Worm (Caenorhabditis elegans): ENCODE data around the gene irld-48.

irld-48 gene

DNA sequence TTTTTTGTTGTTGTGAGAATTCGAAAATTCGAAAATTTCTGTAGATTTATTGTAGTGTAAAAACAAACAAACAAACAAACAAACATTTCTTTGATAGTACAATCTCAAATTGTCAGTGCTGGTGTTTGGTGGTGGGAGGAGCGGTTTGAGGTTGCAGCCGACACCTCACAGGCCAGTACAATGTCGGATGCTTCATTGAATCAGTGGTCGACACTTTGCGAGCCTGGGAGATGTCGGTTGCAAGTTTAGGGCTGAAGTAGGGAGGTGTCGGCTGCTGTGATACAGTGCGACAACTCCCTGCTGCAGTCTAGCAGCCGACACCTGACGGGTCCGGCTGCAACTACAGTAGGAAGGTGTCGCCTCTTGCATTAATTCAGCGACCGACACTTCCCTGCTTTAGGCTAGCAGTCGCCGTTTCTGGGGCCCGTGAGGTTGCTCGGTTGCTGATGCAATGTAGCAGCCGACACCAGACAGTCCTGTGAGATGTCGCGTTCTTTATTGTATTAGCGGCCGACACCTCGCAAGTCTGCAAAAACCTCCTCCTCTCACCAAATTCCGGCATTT, 30.2 kb downstream of the irld-48 start:
- no peak for TF ChIP-seq elt-3 (tag; optimal IDR thresholded peaks at IDR 0.05)

DNA sequence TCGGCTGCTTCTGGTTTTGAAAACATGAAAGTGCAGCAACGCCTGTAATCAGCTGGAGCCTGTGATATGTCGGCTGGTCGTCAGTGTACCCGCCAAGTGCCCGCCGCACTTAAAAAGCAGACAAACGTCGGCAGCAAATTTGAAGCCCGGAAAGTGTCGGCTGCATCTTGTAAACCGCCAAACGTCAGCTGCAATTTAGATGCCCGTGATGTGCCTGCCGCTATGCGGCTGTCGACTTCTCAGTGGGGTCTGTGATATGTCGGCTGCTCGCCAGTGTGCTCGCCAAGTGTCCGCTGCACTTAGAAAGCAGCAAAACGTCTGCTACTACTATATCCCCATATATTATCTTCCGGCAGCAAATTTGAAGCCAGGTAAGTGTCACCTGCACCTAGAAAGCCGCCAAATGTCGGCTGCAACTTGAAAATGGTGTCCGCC, 31.3 kb downstream of the irld-48 start:
- TF ChIP-seq nhr-28 (tag; optimal IDR thresholded peaks at IDR 0.05) (no peak), sptf-1 (tag; optimal IDR thresholded peaks at IDR 0.05) (no peak), zip-8 (tag; optimal IDR thresholded peaks at IDR 0.05) (no peak), flh-1 (GFP tag; optimal IDR thresholded peaks at IDR 0.05) (no peak), unc-120 (tag; optimal IDR thresholded peaks at IDR 0.05; ENCODE audit: poor library complexity, severe bottlenecking) (no peak), tbx-8 (GFP tag; optimal IDR thresholded peaks at IDR 0.05) (no peak), snpc-4 (tag; optimal IDR thresholded peaks at IDR 0.05) (no peak), lsy-2 (tag; optimal IDR thresholded peaks at IDR 0.05) (no peak), mep-1 (tag; optimal IDR thresholded peaks at IDR 0.05) (no peak), mls-2 (tag; optimal IDR thresholded peaks at IDR 0.05) (no peak), pha-4 (tag; optimal IDR thresholded peaks at IDR 0.05) (no peak), lin-32 (GFP tag; optimal IDR thresholded peaks at IDR 0.05) (no peak)

DNA sequence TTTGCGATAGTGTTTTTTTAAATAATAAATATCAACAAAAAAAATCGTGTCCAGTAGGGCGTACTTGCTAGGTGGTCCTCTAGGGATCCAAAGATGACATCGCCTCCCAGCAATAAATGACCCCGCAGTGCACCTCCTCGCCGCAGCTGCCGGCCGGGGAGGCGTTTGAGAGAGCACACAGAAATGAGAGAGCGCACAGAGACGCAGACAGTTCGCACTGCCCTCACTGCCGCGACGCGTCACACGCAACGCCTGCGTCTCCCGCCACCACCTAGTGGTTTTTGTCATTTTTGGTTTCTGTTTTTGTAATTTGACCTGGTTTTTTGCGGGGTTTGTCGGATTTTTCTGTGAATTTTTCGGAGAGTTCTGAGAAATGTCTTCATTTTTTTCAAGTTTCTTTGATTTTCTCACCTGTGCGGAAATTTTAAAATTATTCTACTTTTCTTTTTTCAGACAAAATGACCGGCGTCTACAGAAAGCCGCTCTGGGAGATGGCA, 32.0 kb downstream of the irld-48 start, which contains the start of gene lido-7:
TSS of gene lido-7 (plus strand) at position 447 of the 497 bp plus-strand sequence.
- TF ChIP-seq ceh-43 (GFP tag; optimal IDR thresholded peaks at IDR 0.05) (no peak), lsy-2 (tag; optimal IDR thresholded peaks at IDR 0.05) (peak; percentile 25), lin-13 (tag; optimal IDR thresholded peaks at IDR 0.05) (peak; percentile 5), mls-2 (tag; optimal IDR thresholded peaks at IDR 0.05) (no peak), unc-39 (tag; optimal IDR thresholded peaks at IDR 0.05) (no peak), blmp-1 (tag; optimal IDR thresholded peaks at IDR 0.05) (no peak), pha-4 (tag; optimal IDR thresholded peaks at IDR 0.05) (peak; percentile 12), sptf-1 (tag; optimal IDR thresholded peaks at IDR 0.05) (peak; percentile 40), elt-3 (tag; optimal IDR thresholded peaks at IDR 0.05) (no peak), nhr-76 (tag; optimal IDR thresholded peaks at IDR 0.05) (no peak), nhr-12 (tag; optimal IDR thresholded peaks at IDR 0.05) (no peak), tbx-8 (GFP tag; optimal IDR thresholded peaks at IDR 0.05) (no peak), ceh-83 (GFP tag; optimal IDR thresholded peaks at IDR 0.05) (no peak), ces-1 (GFP tag; optimal IDR thresholded peaks at IDR 0.05) (no peak), elt-1 (tag; optimal IDR thresholded peaks at IDR 0.05; ENCODE audit: borderline replicate concordance, insufficient read depth) (no peak), M03D4.4 (tag; optimal IDR thresholded peaks at IDR 0.05) (peak; percentile 3), bed-3 (GFP tag; optimal IDR thresholded peaks at IDR 0.05) (no peak), zip-8 (tag; optimal IDR thresholded peaks at IDR 0.05) (no peak), snpc-4 (tag; optimal IDR thresholded peaks at IDR 0.05) (no peak), flh-1 (GFP tag; optimal IDR thresholded peaks at IDR 0.05) (no peak), sem-2 (GFP tag; optimal IDR thresholded peaks at IDR 0.05) (no peak), nhr-2 (tag; optimal IDR thresholded peaks at IDR 0.05) (peak; percentile 30), lin-32 (GFP tag; optimal IDR thresholded peaks at IDR 0.05) (peak; percentile 21), ham-2 (GFP tag; optimal IDR thresholded peaks at IDR 0.05) (no peak), drap-1 (GFP tag; optimal IDR thresholded peaks at IDR 0.05) (no peak), nhr-237 (tag; optimal IDR thresholded peaks at IDR 0.05) (no peak), unc-120 (tag; optimal IDR thresholded peaks at IDR 0.05; ENCODE audit: poor library complexity, severe bottlenecking) (peak; percentile 37), mab-5 (tag; optimal IDR thresholded peaks at IDR 0.05) (no peak), hlh-1 (tag; optimal IDR thresholded peaks at IDR 0.05) (peak; percentile 8), nhr-28 (tag; optimal IDR thresholded peaks at IDR 0.05) (no peak)

DNA sequence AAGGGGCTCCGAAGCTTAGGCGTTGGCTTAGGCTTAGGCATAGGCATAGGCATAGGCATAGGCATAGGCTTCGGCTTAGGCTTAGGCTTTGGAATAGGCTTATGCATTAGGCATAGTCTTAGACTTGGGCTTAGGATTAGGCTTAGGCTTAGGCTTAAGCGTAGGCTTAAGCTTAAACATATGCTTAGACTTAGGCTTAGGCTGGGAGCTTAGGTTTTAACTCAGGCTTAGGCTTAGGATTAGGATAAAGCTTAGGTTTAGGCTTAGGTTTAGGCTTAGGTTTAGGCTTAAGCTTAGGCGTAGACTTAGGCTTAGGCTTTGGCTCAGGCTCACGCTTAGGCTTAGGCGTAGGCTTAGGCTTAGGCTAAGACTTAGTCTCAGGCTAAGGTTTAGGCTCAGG, 34.2 kb downstream of the irld-48 start:
- TF ChIP-seq ham-2 (GFP tag; optimal IDR thresholded peaks at IDR 0.05) (peak; percentile 52), ceh-83 (GFP tag; optimal IDR thresholded peaks at IDR 0.05) (no peak)

DNA sequence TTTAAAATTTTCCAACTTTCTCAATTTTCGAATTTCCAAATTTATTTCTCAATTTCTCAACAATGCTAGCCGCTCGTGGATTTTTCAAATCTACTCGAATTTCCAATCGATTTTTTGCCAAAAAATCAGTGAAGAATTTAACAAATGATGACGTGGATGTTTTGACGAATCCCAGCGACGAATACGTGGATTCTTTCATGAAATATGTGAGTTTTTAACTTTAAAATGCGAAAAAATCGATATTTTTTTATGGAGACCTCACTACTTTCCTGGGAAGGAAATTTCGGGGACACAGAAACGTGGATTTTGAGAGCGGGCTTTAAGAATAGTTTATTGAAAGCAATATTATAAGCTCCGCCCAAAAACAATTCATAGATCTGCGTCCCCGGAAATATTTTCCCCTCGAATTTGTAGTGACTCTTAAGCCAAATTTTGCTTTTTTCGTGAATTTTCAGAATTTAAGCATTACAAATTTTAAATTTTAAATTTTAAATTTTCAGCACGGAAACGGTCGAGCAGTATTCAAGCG, 35.8 kb downstream of the irld-48 start, which contains the start of gene K08A2.2:
TSS of gene K08A2.2 (plus strand) at position 51 of the 529 bp plus-strand sequence.
- TF ChIP-seq nhr-2 (tag; optimal IDR thresholded peaks at IDR 0.05) (no peak), zip-8 (tag; optimal IDR thresholded peaks at IDR 0.05) (no peak)

All from whole organism, mixed stage, embryonic.